Worm (Caenorhabditis elegans): ENCODE results near the gene gid-8.

ce11 chrV:1423338-1423737, 44.2 kb upstream of the gid-8 start:
- TF ChIP-seq ama-1 (optimal IDR thresholded peaks at IDR 0.05) (no peak), blmp-1 (tag; optimal IDR thresholded peaks at IDR 0.05; ENCODE audit: insufficient read depth) (no peak), nhr-12 (tag; optimal IDR thresholded peaks at IDR 0.05) (no peak), egl-27 (tag; optimal IDR thresholded peaks at IDR 0.05) (no peak), ZK546.5 (tag; optimal IDR thresholded peaks at IDR 0.05) (no peak), sem-4 (tag; optimal IDR thresholded peaks at IDR 0.05) (no peak), unc-55 (GFP tag; optimal IDR thresholded peaks at IDR 0.05) (no peak)
